Worm (Caenorhabditis elegans) whole organism, L2 larva: ENCODE measurements around the gene fbxb-102.
A peak's percentile ranks its signal among the peaks of the same experiment; 100 is the strongest.

Experiments
- C34F6.9 ChIP-seq: fragments of 150-350 bp; optimal IDR thresholded peaks from 2 replicates; lab custom pipeline; 2014; ENCODE audit warnings: missing biosample characterization, missing genetic modification characterization
- F13H6.1 ChIP-seq: sonication (generic microtip); optimal IDR thresholded peaks from 2 replicates; lab custom pipeline; 2016; ENCODE audit warnings: missing genetic modification characterization, missing compliant biosample characterization
- R02D3.7 ChIP-seq: fragments of 150-350 bp; optimal IDR thresholded peaks from 2 replicates; lab custom pipeline; 2014; ENCODE audit warnings: missing biosample characterization, missing genetic modification characterization
- Y55F3AM.14 ChIP-seq: fragments of 200-800 bp; sonication (Bioruptor generic); optimal IDR thresholded peaks from 2 replicates; lab custom pipeline; 2018; ENCODE audit warnings: mild to moderate bottlenecking, missing genetic modification characterization, missing compliant biosample characterization
- ZK546.5 ChIP-seq: sonication (generic microtip); optimal IDR thresholded peaks from 2 replicates; lab custom pipeline; 2017; ENCODE audit warnings: missing biosample characterization, missing genetic modification characterization
- aly-2 ChIP-seq: fragments of 150-350 bp; optimal IDR thresholded peaks from 2 replicates; lab custom pipeline; 2014; ENCODE audit warnings: missing biosample characterization, missing genetic modification characterization
- ama-1 ChIP-seq: fragments of 150-350 bp; optimal IDR thresholded peaks from 2 replicates; lab custom pipeline; 2018; ENCODE audit warnings: inconsistent platforms
- blmp-1 ChIP-seq: sonication (generic microtip); optimal IDR thresholded peaks from 2 replicates; lab custom pipeline; 2017; ENCODE audit warnings: missing genetic modification characterization, mild to moderate bottlenecking, missing compliant biosample characterization, antibody characterized with exemption, moderate library complexity; ENCODE audit not compliant: insufficient read depth
- ceh-16 ChIP-seq: fragments of 150-350 bp; optimal IDR thresholded peaks from 2 replicates; lab custom pipeline; 2014; ENCODE audit warnings: missing biosample characterization, missing genetic modification characterization
- ceh-82 ChIP-seq: fragments of 150-350 bp; optimal IDR thresholded peaks from 2 replicates; lab custom pipeline; 2014; ENCODE audit warnings: missing biosample characterization, missing genetic modification characterization
- crh-2 ChIP-seq: sonication (generic microtip); optimal IDR thresholded peaks from 2 replicates; lab custom pipeline; 2017; ENCODE audit warnings: missing biosample characterization, missing genetic modification characterization
- egl-27 ChIP-seq: sonication (generic microtip); optimal IDR thresholded peaks from 3 replicates; lab custom pipeline; 2017; ENCODE audit warnings: missing biosample characterization, missing genetic modification reagents, missing genetic modification characterization
- elt-1 ChIP-seq: fragments of 150-350 bp; optimal IDR thresholded peaks from 2 replicates; lab custom pipeline; 2014; ENCODE audit warnings: missing biosample characterization, missing genetic modification characterization
- elt-3 ChIP-seq: sonication (generic microtip); optimal IDR thresholded peaks from 2 replicates; lab custom pipeline; 2017; ENCODE audit warnings: missing biosample characterization, missing genetic modification characterization
- gmeb-1 ChIP-seq: fragments of 150-350 bp; optimal IDR thresholded peaks from 2 replicates; lab custom pipeline; 2014; ENCODE audit warnings: missing biosample characterization, missing genetic modification characterization
- lin-11 ChIP-seq: fragments of 150-350 bp; sonication (generic microtip); optimal IDR thresholded peaks from 2 replicates; lab custom pipeline; 2014; ENCODE audit warnings: missing biosample characterization, missing genetic modification characterization, inconsistent platforms, mixed read lengths
- lin-13 ChIP-seq: fragments of 150-350 bp; optimal IDR thresholded peaks from 2 replicates; lab custom pipeline; 2014; ENCODE audit warnings: missing biosample characterization, missing genetic modification reagents, missing genetic modification characterization
- lin-39 ChIP-seq: fragments of 150-350 bp; optimal IDR thresholded peaks from 2 replicates; lab custom pipeline; 2014; ENCODE audit warnings: missing biosample characterization, missing genetic modification reagents, missing genetic modification characterization
- lsy-2 ChIP-seq, 2 experiments: fragments of 150-350 bp in 1 of 2; sonication (generic microtip) in 1 of 2; optimal IDR thresholded peaks; 2 replicates each; lab custom pipeline; 2014 to 2017; ENCODE audit warnings: missing biosample characterization in 2 of 2, missing genetic modification characterization in 2 of 2
- mab-5 ChIP-seq: fragments of 150-350 bp; optimal IDR thresholded peaks from 2 replicates; lab custom pipeline; 2014; ENCODE audit warnings: missing biosample characterization, missing genetic modification characterization
- mdl-1 ChIP-seq, 2 experiments: fragments of 150-350 bp in 1 of 2; sonication (generic microtip) in 1 of 2; optimal IDR thresholded peaks; 2 replicates each; lab custom pipeline; 2017; ENCODE audit warnings: missing biosample characterization in 2 of 2, missing genetic modification characterization in 2 of 2
- nhr-10 ChIP-seq: sonication (generic microtip); optimal IDR thresholded peaks from 2 replicates; lab custom pipeline; 2017; ENCODE audit warnings: missing biosample characterization, missing genetic modification characterization
- nhr-12 ChIP-seq: fragments of 150-350 bp; optimal IDR thresholded peaks from 2 replicates; lab custom pipeline; 2014; ENCODE audit warnings: missing biosample characterization, missing genetic modification characterization
- nhr-129 ChIP-seq: fragments of 150-350 bp; optimal IDR thresholded peaks from 2 replicates; lab custom pipeline; 2014; ENCODE audit warnings: missing biosample characterization, missing genetic modification characterization
- nhr-21 ChIP-seq: fragments of 150-350 bp; optimal IDR thresholded peaks from 2 replicates; lab custom pipeline; 2014; ENCODE audit warnings: missing biosample characterization, missing genetic modification characterization
- nhr-23 ChIP-seq: fragments of 150-350 bp; optimal IDR thresholded peaks from 2 replicates; lab custom pipeline; 2014; ENCODE audit warnings: missing biosample characterization, missing genetic modification reagents, missing genetic modification characterization
- nhr-25 ChIP-seq: fragments of 150-350 bp; sonication (generic microtip); optimal IDR thresholded peaks from 3 replicates; lab custom pipeline; 2014; ENCODE audit warnings: missing biosample characterization, missing genetic modification characterization
- nhr-6 ChIP-seq: fragments of 150-350 bp; optimal IDR thresholded peaks from 2 replicates; lab custom pipeline; 2014; ENCODE audit warnings: missing biosample characterization, missing genetic modification characterization
- nhr-77 ChIP-seq: fragments of 150-350 bp; optimal IDR thresholded peaks from 2 replicates; lab custom pipeline; 2014; ENCODE audit warnings: missing biosample characterization, missing genetic modification characterization
- peb-1 ChIP-seq: fragments of 150-350 bp; optimal IDR thresholded peaks from 2 replicates; lab custom pipeline; 2014; ENCODE audit warnings: missing biosample characterization, missing genetic modification characterization
- sem-4 ChIP-seq: fragments of 150-350 bp; optimal IDR thresholded peaks from 2 replicates; lab custom pipeline; 2014; ENCODE audit warnings: missing biosample characterization, missing genetic modification reagents, missing genetic modification characterization
- skn-1 ChIP-seq: sonication (generic microtip); optimal IDR thresholded peaks from 2 replicates; lab custom pipeline; 2017; ENCODE audit warnings: missing biosample characterization, missing genetic modification characterization
- sma-3 ChIP-seq: sonication (generic microtip); optimal IDR thresholded peaks from 2 replicates; lab custom pipeline; 2016; ENCODE audit warnings: missing genetic modification reagents, missing genetic modification characterization, missing compliant biosample characterization
- sma-9 ChIP-seq, 2 experiments: fragments of 150-350 bp in 1 of 2; sonication (generic microtip) in 1 of 2; optimal IDR thresholded peaks; 2 replicates each; lab custom pipeline; 2014 to 2016; ENCODE audit warnings: missing genetic modification characterization in 2 of 2, mild to moderate bottlenecking in 1 of 2, missing biosample characterization in 1 of 2, missing compliant biosample characterization in 1 of 2, missing genetic modification reagents in 1 of 2, moderate library complexity in 1 of 2
- snpc-4 ChIP-seq: fragments of 150-350 bp; optimal IDR thresholded peaks from 2 replicates; lab custom pipeline; 2014; ENCODE audit warnings: missing biosample characterization, missing genetic modification characterization
- unc-39 ChIP-seq: fragments of 150-350 bp; optimal IDR thresholded peaks from 2 replicates; lab custom pipeline; 2014; ENCODE audit warnings: missing biosample characterization, missing genetic modification characterization
- unc-55 ChIP-seq: fragments of 150-350 bp; sonication (generic microtip); optimal IDR thresholded peaks from 3 replicates; lab custom pipeline; 2014; ENCODE audit warnings: missing biosample characterization, missing genetic modification reagents, missing genetic modification characterization
- unc-62 ChIP-seq: fragments of 150-350 bp; optimal IDR thresholded peaks from 2 replicates; lab custom pipeline; 2014; ENCODE audit warnings: missing biosample characterization, missing genetic modification reagents, missing genetic modification characterization
- zag-1 ChIP-seq: fragments of 150-350 bp; optimal IDR thresholded peaks from 2 replicates; lab custom pipeline; 2014; ENCODE audit warnings: missing biosample characterization, missing genetic modification characterization
- ztf-1 ChIP-seq: fragments of 200-800 bp; sonication (Bioruptor generic); conservative IDR thresholded peaks from 2 replicates; pipeline ENCODE4 v1.3.6; 2022; ENCODE audit warnings: missing genetic modification characterization, missing compliant biosample characterization
- ztf-11 ChIP-seq: sonication (generic microtip); optimal IDR thresholded peaks from 2 replicates; lab custom pipeline; 2017; ENCODE audit warnings: missing biosample characterization, missing genetic modification characterization

fbxb-102 gene

DNA sequence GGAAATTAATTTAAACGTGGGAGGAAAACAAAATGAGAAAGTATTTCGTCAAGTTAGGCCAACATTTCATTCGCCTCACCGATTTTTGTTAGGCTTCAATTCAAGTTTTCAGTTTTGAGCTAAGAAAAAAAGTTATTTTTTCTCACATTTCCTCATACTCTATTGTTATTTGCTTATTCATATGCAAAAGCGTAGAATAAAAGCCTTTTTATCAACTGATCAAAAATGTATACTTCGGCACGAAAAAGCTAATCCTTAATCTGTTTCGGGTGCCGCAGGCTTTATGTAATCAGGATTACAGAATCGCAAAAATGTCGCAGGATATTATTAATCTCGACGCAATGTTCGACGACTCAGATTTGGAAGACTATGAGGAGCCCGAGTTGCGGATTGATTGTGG is 7.2 kb downstream of the fbxb-102 start, which contains the start of gene T21B4.15:
Gene T21B4.15, plus strand, starts transcription at position 301 of the 400 bp plus-strand sequence.
- TF ChIP-seq sma-9 (GFP tag; optimal IDR thresholded peaks at IDR 0.05; lab: Kevin White, UChicago) (no peak), sma-9 (tag; optimal IDR thresholded peaks at IDR 0.05; lab: Kevin White, UChicago) (no peak), R02D3.7 (tag; lab: Kevin White, UChicago) (no peak), ZK546.5 (no peak), sma-3 (GFP tag; lab: Kevin White, UChicago) (no peak), nhr-129 (tag; lab: Kevin White, UChicago) (no peak), crh-2 (tag; lab: Kevin White, UChicago) (no peak), nhr-12 (tag; lab: Kevin White, UChicago) (no peak), lsy-2 (tag; optimal IDR thresholded peaks at IDR 0.05; lab: Kevin White, UChicago) (no peak), lin-39 (no peak)
- TF ChIP-seq, all 48 proteins: peak for 0

DNA sequence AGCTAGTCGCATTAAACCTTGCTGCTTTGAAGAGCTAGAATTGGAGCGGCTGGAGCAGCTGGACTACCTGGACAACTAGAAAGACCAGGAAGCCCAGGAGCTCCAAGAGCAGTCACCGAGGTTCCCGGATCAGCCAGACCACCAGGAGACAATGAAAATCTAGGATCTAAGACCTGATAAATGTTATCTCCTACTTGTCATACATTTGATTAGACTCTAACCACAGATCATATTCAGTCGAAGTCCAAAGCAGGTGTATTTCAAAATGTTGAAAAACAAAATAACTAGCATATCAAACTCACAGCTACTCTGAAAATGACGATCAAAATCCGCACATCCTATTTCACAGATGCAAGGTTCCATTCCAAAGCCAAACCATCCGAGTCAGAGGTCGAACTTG is 9.2 kb downstream of the fbxb-102 start, which contains the start of gene srz-6:
Gene srz-6, plus strand, starts transcription at position 301 of the 400 bp plus-strand sequence.
- TF ChIP-seq nhr-6 (tag; lab: Kevin White, UChicago) (no peak), sma-9 (GFP tag; optimal IDR thresholded peaks at IDR 0.05; lab: Kevin White, UChicago) (no peak), sma-9 (tag; optimal IDR thresholded peaks at IDR 0.05; lab: Kevin White, UChicago) (no peak), ama-1 (lab: Kevin White, UChicago) (no peak), ZK546.5 (no peak), nhr-77 (tag; lab: Kevin White, UChicago) (no peak), lin-11 (tag; lab: Kevin White, UChicago) (no peak), F13H6.1 (tag; lab: Kevin White, UChicago) (no peak), elt-3 (tag; lab: Kevin White, UChicago) (no peak), mdl-1 (tag; optimal IDR thresholded peaks at IDR 0.05; lab: Kevin White, UChicago) (no peak), nhr-10 (tag; lab: Kevin White, UChicago) (no peak)

DNA sequence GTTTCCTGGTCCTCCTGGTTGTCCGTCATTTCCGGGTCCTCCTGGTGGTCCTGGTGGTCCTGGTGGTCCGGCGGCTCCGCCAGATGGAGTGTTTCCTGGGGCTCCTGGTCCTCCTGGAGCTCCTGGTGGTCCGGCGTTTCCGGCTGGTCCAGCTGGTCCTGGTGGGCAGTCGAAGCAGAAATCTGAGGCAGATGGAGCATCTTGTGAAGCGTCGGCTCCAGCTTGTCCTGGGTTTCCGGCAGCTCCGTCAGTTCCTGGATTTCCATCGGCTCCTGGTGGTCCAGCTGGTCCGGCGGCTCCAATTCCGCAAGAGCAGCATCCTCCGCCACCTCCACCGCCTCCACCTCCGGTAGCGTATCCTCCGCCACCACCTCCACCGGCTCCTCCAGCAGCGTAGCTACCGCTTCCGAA is 11.3 kb downstream of the fbxb-102 start:
- TF ChIP-seq snpc-4 (tag; lab: Kevin White, UChicago) (no peak), skn-1 (no peak), ztf-11 (tag; lab: Kevin White, UChicago) (no peak), unc-39 (tag; lab: Kevin White, UChicago) (no peak), nhr-23 (tag; lab: Kevin White, UChicago) (no peak), ceh-16 (no peak), crh-2 (tag; lab: Kevin White, UChicago) (no peak), ceh-82 (tag; lab: Kevin White, UChicago) (no peak), gmeb-1 (tag; lab: Kevin White, UChicago) (no peak), sem-4 (no peak), unc-62 (GFP tag; lab: Kevin White, UChicago) (no peak), peb-1 (tag; lab: Kevin White, UChicago) (no peak), ZK546.5 (no peak), nhr-25 (tag; lab: Kevin White, UChicago) (no peak), mab-5 (no peak)

DNA sequence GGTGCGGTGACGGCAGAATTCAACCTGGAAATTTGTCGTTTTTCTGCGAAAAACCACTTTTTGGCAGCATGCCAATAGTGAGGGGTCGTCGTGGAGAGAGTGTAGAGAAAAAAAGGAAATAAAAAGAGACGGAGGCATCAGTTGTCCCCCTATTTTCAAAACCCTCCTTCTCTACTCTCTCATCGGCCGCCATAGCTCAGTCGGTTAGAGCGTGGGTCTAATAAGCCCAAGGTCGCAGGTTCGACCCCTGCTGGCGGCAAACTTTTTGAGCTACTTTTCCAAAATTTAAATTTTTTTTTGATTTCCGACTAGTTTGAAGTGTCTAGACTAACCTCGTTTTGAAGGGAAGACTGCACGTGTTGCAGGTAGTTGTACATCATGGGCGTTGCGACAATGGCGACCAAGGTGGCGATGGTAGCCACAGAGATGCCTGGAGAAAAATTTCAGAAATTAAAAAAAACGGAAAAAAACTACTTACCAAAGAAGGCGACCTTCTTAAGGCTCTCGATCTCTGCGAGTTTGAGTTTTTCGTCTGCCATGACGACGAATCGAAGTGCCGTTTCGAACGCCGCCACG is 11.9 kb downstream of the fbxb-102 start, which contains the start of gene col-85:
Gene col-85, minus strand, starts transcription at position 540 of the 576 bp plus-strand sequence.
- TF ChIP-seq mdl-1 (tag; optimal IDR thresholded peaks at IDR 0.05; lab: Kevin White, UChicago): no peak
- no peak for TF ChIP-seq zag-1
- TF ChIP-seq mab-5: no peak
- TF ChIP-seq crh-2 (tag; lab: Kevin White, UChicago): peak; percentile 60
- TF ChIP-seq sma-9 (GFP tag; optimal IDR thresholded peaks at IDR 0.05; lab: Kevin White, UChicago): peak; percentile 85
- no peak for TF ChIP-seq sma-9 (tag; optimal IDR thresholded peaks at IDR 0.05; lab: Kevin White, UChicago)
- no peak for TF ChIP-seq lin-39
- peak; percentile 53 for TF ChIP-seq egl-27 (tag; lab: Kevin White, UChicago)
- no peak for TF ChIP-seq nhr-25 (tag; lab: Kevin White, UChicago)
- no peak for TF ChIP-seq aly-2 (tag; lab: Kevin White, UChicago)
- TF ChIP-seq ZK546.5: no peak
- TF ChIP-seq blmp-1 (tag; lab: Kevin White, UChicago): no peak
- TF ChIP-seq nhr-23 (tag; lab: Kevin White, UChicago): no peak
- no peak for TF ChIP-seq ceh-82 (tag; lab: Kevin White, UChicago)
- TF ChIP-seq F13H6.1 (tag; lab: Kevin White, UChicago): peak; percentile 67
- TF ChIP-seq gmeb-1 (tag; lab: Kevin White, UChicago): peak; percentile 69
- TF ChIP-seq nhr-21 (tag; lab: Kevin White, UChicago): peak; percentile 60
- no peak for TF ChIP-seq ztf-1 (GFP tag; lab: Robert Waterston, UW)
- TF ChIP-seq lin-11 (tag; lab: Kevin White, UChicago): peak; percentile 69
- peak; percentile 75 for TF ChIP-seq nhr-129 (tag; lab: Kevin White, UChicago)
- TF ChIP-seq sem-4: peak; percentile 46
- TF ChIP-seq unc-39 (tag; lab: Kevin White, UChicago): no peak
- no peak for TF ChIP-seq elt-1 (tag; lab: Kevin White, UChicago)
- TF ChIP-seq snpc-4 (tag; lab: Kevin White, UChicago): peak; percentile 92
- no peak for TF ChIP-seq ztf-11 (tag; lab: Kevin White, UChicago)
- no peak for TF ChIP-seq skn-1
- no peak for TF ChIP-seq lin-13 (GFP tag; lab: Kevin White, UChicago)
- TF ChIP-seq unc-55 (GFP tag; lab: Kevin White, UChicago): peak; percentile 71
- TF ChIP-seq nhr-12 (tag; lab: Kevin White, UChicago): no peak
- peak; percentile 65 for TF ChIP-seq sma-3 (GFP tag; lab: Kevin White, UChicago)
- peak; percentile 54 for TF ChIP-seq Y55F3AM.14
- no peak for TF ChIP-seq elt-3 (tag; lab: Kevin White, UChicago)
- TF ChIP-seq lsy-2 (tag; optimal IDR thresholded peaks at IDR 0.05; lab: Kevin White, UChicago): peak; percentile 68 to 70
- no peak for TF ChIP-seq nhr-77 (tag; lab: Kevin White, UChicago)
- TF ChIP-seq C34F6.9: peak; percentile 56
- peak; percentile 47 for TF ChIP-seq nhr-6 (tag; lab: Kevin White, UChicago)
